Fruit fly (Drosophila melanogaster): ENCODE results near the gene indra.
A peak's percentile ranks its signal among the peaks of the same experiment; 100 is the strongest.

The indra gene

dm6 chr3L:1295693-1296092, 46.5 kb downstream of the indra start, which contains the start of gene Rabex-5 (continued):
- TF ChIP-seq bsh (GFP tag; optimal IDR thresholded peaks at IDR 0.05) (no peak), ftz-f1 (GFP tag; optimal IDR thresholded peaks at IDR 0.05) (peak; percentile 0), E2f1 (GFP tag; IDR thresholded peaks at IDR 0.05) (no peak), CG10274 (GFP tag; optimal IDR thresholded peaks at IDR 0.05) (no peak), Fer3 (tag; optimal IDR thresholded peaks at IDR 0.05) (no peak), Antp (GFP tag; optimal IDR thresholded peaks at IDR 0.05) (peak; percentile 65), Myb (GFP tag; optimal IDR thresholded peaks at IDR 0.05) (peak; percentile 46), CG1233 (GFP tag; optimal IDR thresholded peaks at IDR 0.05) (no peak), Med (GFP tag) (peak; percentile 85), Sox100B (GFP tag; optimal IDR thresholded peaks at IDR 0.05) (no peak), Dad (GFP tag; optimal IDR thresholded peaks at IDR 0.05) (no peak), esg (GFP tag; conservative IDR thresholded peaks at IDR 0.05) (no peak), disco-r (GFP tag; optimal IDR thresholded peaks at IDR 0.05) (no peak), CG16863 (GFP tag; optimal IDR thresholded peaks at IDR 0.05) (no peak), CG7987 (GFP tag; optimal IDR thresholded peaks at IDR 0.05) (peak; percentile 45), salm (tag; optimal IDR thresholded peaks at IDR 0.05) (no peak), CG3163 (GFP tag; optimal IDR thresholded peaks at IDR 0.05) (no peak), wdn (GFP tag; IDR thresholded peaks at IDR 0.05) (no peak), usp (GFP tag; optimal IDR thresholded peaks at IDR 0.05) (no peak), Dfd (GFP tag; optimal IDR thresholded peaks at IDR 0.05) (no peak), CG15696 (tag; optimal IDR thresholded peaks at IDR 0.05) (no peak), CG11093 (GFP tag; IDR thresholded peaks at IDR 0.05) (no peak), HLH54F (GFP tag; optimal IDR thresholded peaks at IDR 0.05) (peak; percentile 16), CG9437 (GFP tag; optimal IDR thresholded peaks at IDR 0.05) (no peak), CG4707 (GFP tag; optimal IDR thresholded peaks at IDR 0.05) (no peak), Stat92E (GFP tag; optimal IDR thresholded peaks at IDR 0.05) (no peak), Nf-YA (GFP tag; IDR thresholded peaks at IDR 0.05) (no peak), Hmr (GFP tag; optimal IDR thresholded peaks at IDR 0.05) (peak; percentile 69), CG13424 (tag; optimal IDR thresholded peaks at IDR 0.05) (peak; percentile 37), pb (GFP tag; optimal IDR thresholded peaks at IDR 0.05) (no peak), klu (GFP tag; IDR thresholded peaks at IDR 0.05) (no peak), Oaz (GFP tag; IDR thresholded peaks at IDR 0.05) (no peak), CG8478 (optimal IDR thresholded peaks at IDR 0.05) (no peak), CG11247 (GFP tag; IDR thresholded peaks at IDR 0.05) (no peak), CG12769 (tag; optimal IDR thresholded peaks at IDR 0.05) (no peak), tx (GFP tag; optimal IDR thresholded peaks at IDR 0.05) (peak; percentile 21), Nf-YC (tag; optimal IDR thresholded peaks at IDR 0.05) (no peak), CG18011 (GFP tag; optimal IDR thresholded peaks at IDR 0.05) (no peak), CG6254 (GFP tag; optimal IDR thresholded peaks at IDR 0.05) (no peak), Taf1 (GFP tag; IDR thresholded peaks at IDR 0.05) (no peak)

dm6 chr3L:1294835-1295234, 47.4 kb downstream of the indra start:
- TF ChIP-seq Dek (tag; optimal IDR thresholded peaks at IDR 0.05), result no peak
- peak; percentile 66 for TF ChIP-seq CG2116 (GFP tag; optimal IDR thresholded peaks at IDR 0.05)
- TF ChIP-seq p53 (GFP tag; optimal IDR thresholded peaks at IDR 0.05), result peak; percentile 80

Data from whole organism, embryonic.